Fruit fly (Drosophila melanogaster): Measurements from ENCODE around the gene atms.
A peak's percentile ranks its signal among the peaks of the same experiment; 100 is the strongest.

atms gene

DNA sequence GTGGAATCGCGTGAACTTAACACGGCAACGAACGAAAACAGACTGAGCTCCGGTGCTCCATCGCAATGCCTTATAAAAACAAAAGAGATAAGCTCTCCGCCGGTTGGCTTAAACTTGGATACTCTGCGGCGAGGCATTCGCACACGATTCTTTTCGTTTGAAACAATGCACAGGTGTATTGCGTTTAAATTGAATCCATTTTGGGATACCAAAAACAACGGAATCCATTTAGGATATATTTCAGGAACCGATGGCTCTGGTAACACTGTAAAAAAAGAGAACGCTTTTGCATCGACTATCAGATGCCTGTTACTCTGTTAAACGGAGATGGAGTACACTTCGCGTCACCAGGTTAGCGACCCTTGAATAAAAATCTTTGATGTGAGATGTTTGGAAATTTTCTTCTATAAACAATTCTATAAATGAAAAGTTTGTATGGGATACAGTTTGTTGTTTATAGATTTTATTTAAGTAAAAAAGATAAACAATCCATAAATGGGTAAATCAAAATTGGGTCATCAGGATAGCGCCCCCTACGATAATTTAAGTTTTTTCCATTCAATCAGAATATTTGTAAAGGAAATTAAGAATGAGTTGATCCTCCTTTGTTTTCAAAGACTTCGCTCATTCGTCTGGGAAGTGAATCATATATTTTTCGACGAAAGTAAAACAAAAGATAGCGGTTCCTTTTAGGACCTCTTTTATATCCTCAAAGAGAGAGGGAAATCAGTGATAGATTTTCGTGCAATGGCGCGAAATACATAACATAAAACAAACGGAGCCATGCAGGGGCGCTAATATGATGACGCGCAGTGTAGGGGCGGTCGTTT lies 17.8 kb upstream of the atms start, which contains the start of gene Nep2 (continued):
- TF ChIP-seq sr (GFP tag; IDR thresholded peaks at IDR 0.05) (no peak), CG15073 (GFP tag; optimal IDR thresholded peaks at IDR 0.05) (no peak), CG11723 (GFP tag; optimal IDR thresholded peaks at IDR 0.05) (no peak), CG31365 (tag; optimal IDR thresholded peaks at IDR 0.05) (no peak), pb (GFP tag; optimal IDR thresholded peaks at IDR 0.05) (no peak), Fer3 (tag; optimal IDR thresholded peaks at IDR 0.05) (no peak), dmrt99B (tag; optimal IDR thresholded peaks at IDR 0.05) (peak; percentile 48), HmgZ (tag; optimal IDR thresholded peaks at IDR 0.05) (no peak), ttk (GFP tag; IDR thresholded peaks at IDR 0.05) (no peak), vvl (GFP tag; IDR thresholded peaks at IDR 0.05) (no peak), CG12219 (GFP tag; optimal IDR thresholded peaks at IDR 0.05) (no peak), CG10565 (GFP tag; optimal IDR thresholded peaks at IDR 0.05) (no peak), CG5245 (GFP tag; optimal IDR thresholded peaks at IDR 0.05) (no peak), Scr (GFP tag; IDR thresholded peaks at IDR 0.05; ENCODE audit: partially characterized antibody) (peak; percentile 56), Bgb (GFP tag; IDR thresholded peaks at IDR 0.05; ENCODE audit: partially characterized antibody) (peak; percentile 84), Hey (tag; optimal IDR thresholded peaks at IDR 0.05) (no peak), CG12744 (GFP tag; optimal IDR thresholded peaks at IDR 0.05) (no peak), maf-S (GFP tag; optimal IDR thresholded peaks at IDR 0.05) (no peak), CG11696 (GFP tag; IDR thresholded peaks at IDR 0.05) (peak; percentile 47; the same call in 1 of the 2 replicates), gfzf (GFP tag; optimal IDR thresholded peaks at IDR 0.05) (peak; percentile 63), fd96Cb (tag; optimal IDR thresholded peaks at IDR 0.05) (peak; percentile 28), slp2 (GFP tag; optimal IDR thresholded peaks at IDR 0.05) (no peak), Fer1 (GFP tag; optimal IDR thresholded peaks at IDR 0.05) (no peak), CG6175 (GFP tag; IDR thresholded peaks at IDR 0.05) (no peak), pita (GFP tag; optimal IDR thresholded peaks at IDR 0.05) (no peak), esg (GFP tag; conservative IDR thresholded peaks at IDR 0.05) (no peak), CG8924 (tag; optimal IDR thresholded peaks at IDR 0.05) (peak; percentile 44), Dip2 (GFP tag; IDR thresholded peaks at IDR 0.05) (no peak), CG17802 (tag; optimal IDR thresholded peaks at IDR 0.05) (no peak), C15 (GFP tag; IDR thresholded peaks at IDR 0.05) (no peak), CG16815 (GFP tag; optimal IDR thresholded peaks at IDR 0.05) (peak; percentile 17), Gsc (GFP tag; IDR thresholded peaks at IDR 0.05) (no peak), ems (GFP tag; optimal IDR thresholded peaks at IDR 0.05) (no peak), ham (GFP tag; IDR thresholded peaks at IDR 0.05) (no peak), insv (GFP tag; optimal IDR thresholded peaks at IDR 0.05) (no peak), CG1233 (GFP tag; optimal IDR thresholded peaks at IDR 0.05) (peak; percentile 46), mirr (GFP tag; optimal IDR thresholded peaks at IDR 0.05) (no peak), wdn (GFP tag; IDR thresholded peaks at IDR 0.05) (no peak), cwo (GFP tag; optimal IDR thresholded peaks at IDR 0.05) (no peak), az2 (GFP tag; optimal IDR thresholded peaks at IDR 0.05) (no peak), cg (GFP tag; optimal IDR thresholded peaks at IDR 0.05) (no peak), B-H2 (GFP tag; optimal IDR thresholded peaks at IDR 0.05) (no peak), PHDP (tag; optimal IDR thresholded peaks at IDR 0.05) (no peak), CG9932 (GFP tag; IDR thresholded peaks at IDR 0.05) (peak; percentile 32; the same call in 1 of the 2 replicates), gcm (GFP tag; optimal IDR thresholded peaks at IDR 0.05) (no peak), Hr39 (optimal IDR thresholded peaks at IDR 0.05) (no peak), prd (optimal IDR thresholded peaks at IDR 0.05) (no peak), prd (GFP tag; IDR thresholded peaks at IDR 0.05) (no peak), CG12659 (GFP tag; optimal IDR thresholded peaks at IDR 0.05) (peak; percentile 33), ash1 (GFP tag; optimal IDR thresholded peaks at IDR 0.05) (no peak), btn (GFP tag; optimal IDR thresholded peaks at IDR 0.05) (no peak)
